Worm (Caenorhabditis elegans) whole organism, mixed stage, embryonic: Measurements from ENCODE around the gene sre-28.

Experiments
- blmp-1 ChIP-seq: fragments of 150-350 bp; optimal IDR thresholded peaks from 2 replicates; lab custom pipeline; 2014; ENCODE audit warnings: missing biosample characterization, missing genetic modification characterization
- ces-1 ChIP-seq: fragments of 150-350 bp; optimal IDR thresholded peaks from 2 replicates; lab custom pipeline; 2014; ENCODE audit warnings: missing biosample characterization, missing genetic modification reagents, missing genetic modification characterization
- drap-1 ChIP-seq: fragments of 200-800 bp; sonication (Bioruptor generic); optimal IDR thresholded peaks from 3 replicates; lab custom pipeline; 2018; ENCODE audit warnings: mild to moderate bottlenecking, missing genetic modification characterization, missing compliant biosample characterization
- flh-1 ChIP-seq: fragments of 200-800 bp; sonication (Bioruptor generic); optimal IDR thresholded peaks from 2 replicates; lab custom pipeline; 2018; ENCODE audit warnings: mild to moderate bottlenecking, missing genetic modification characterization, moderate library complexity, missing compliant biosample characterization
- hlh-1 ChIP-seq: fragments of 150-350 bp; optimal IDR thresholded peaks from 2 replicates; lab custom pipeline; 2014; ENCODE audit warnings: missing biosample characterization, missing genetic modification reagents, missing genetic modification characterization
- lin-13 ChIP-seq: fragments of 150-350 bp; optimal IDR thresholded peaks from 2 replicates; lab custom pipeline; 2014; ENCODE audit warnings: missing biosample characterization, missing genetic modification characterization
- mab-5 ChIP-seq: fragments of 150-350 bp; optimal IDR thresholded peaks from 2 replicates; lab custom pipeline; 2014; ENCODE audit warnings: missing biosample characterization, missing genetic modification characterization
- nhr-12 ChIP-seq: fragments of 150-350 bp; optimal IDR thresholded peaks from 2 replicates; lab custom pipeline; 2014; ENCODE audit warnings: missing biosample characterization, missing genetic modification characterization
- nhr-237 ChIP-seq: fragments of 150-350 bp; optimal IDR thresholded peaks from 2 replicates; lab custom pipeline; 2014; ENCODE audit warnings: missing biosample characterization, missing genetic modification characterization
- pha-4 ChIP-seq: fragments of 150-350 bp; optimal IDR thresholded peaks from 2 replicates; lab custom pipeline; 2018; ENCODE audit warnings: missing biosample characterization, missing genetic modification reagents, missing genetic modification characterization
- sem-2 ChIP-seq: fragments of 200-800 bp; sonication (Bioruptor generic); optimal IDR thresholded peaks from 2 replicates; lab custom pipeline; 2018; ENCODE audit warnings: mild to moderate bottlenecking, missing genetic modification characterization, missing compliant biosample characterization
- unc-39 ChIP-seq: fragments of 150-350 bp; optimal IDR thresholded peaks from 2 replicates; lab custom pipeline; 2014; ENCODE audit warnings: missing biosample characterization, missing genetic modification characterization
- unc-62 ChIP-seq: fragments of 150-350 bp; optimal IDR thresholded peaks from 2 replicates; lab custom pipeline; 2014; ENCODE audit warnings: missing biosample characterization, missing genetic modification reagents, missing genetic modification characterization
- ztf-11 ChIP-seq: fragments of 150-350 bp; optimal IDR thresholded peaks from 2 replicates; lab custom pipeline; 2014; ENCODE audit warnings: missing biosample characterization, missing genetic modification characterization

DNA sequence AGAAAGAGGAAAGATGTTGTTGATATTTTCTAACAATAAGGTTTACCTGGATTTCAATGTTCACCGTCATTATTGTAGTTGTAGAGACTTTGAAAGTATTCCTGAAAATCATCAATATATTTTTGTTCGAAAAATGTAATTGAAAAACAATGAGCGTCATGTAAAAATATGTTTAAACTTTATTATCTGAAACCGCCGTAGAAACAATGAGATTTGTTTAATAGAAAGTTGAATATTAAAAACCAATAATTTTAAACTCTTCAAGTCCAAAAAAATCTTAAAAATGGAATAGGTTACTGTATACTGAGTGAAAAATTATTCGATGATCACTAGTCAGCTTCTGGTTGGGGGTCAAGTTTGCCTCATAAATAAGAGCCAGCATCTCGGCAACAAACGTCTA lies 14.0 kb downstream of the sre-28 start, which contains the start of gene anmt-3:
- no peak for TF ChIP-seq unc-39 (tag; lab: Kevin White, UChicago)
- no peak for TF ChIP-seq hlh-1 (tag; lab: Kevin White, UChicago)
- TF ChIP-seq ces-1 (GFP tag; lab: Kevin White, UChicago) = no peak
- no peak for TF ChIP-seq sem-2 (GFP tag; lab: Kevin White, UChicago)
- TF ChIP-seq unc-62 = no peak
- TF ChIP-seq mab-5 (tag; lab: Kevin White, UChicago) = no peak
- TF ChIP-seq lin-13 = no peak
- TF ChIP-seq flh-1 = no peak
- no peak for TF ChIP-seq ztf-11 (tag; lab: Kevin White, UChicago)
- TF ChIP-seq drap-1 = no peak
- TF ChIP-seq pha-4 (tag; lab: Kevin White, UChicago) = no peak
- TF ChIP-seq blmp-1 (tag; lab: Kevin White, UChicago) = no peak
- no peak for TF ChIP-seq nhr-12 (tag; lab: Kevin White, UChicago)
- no peak for TF ChIP-seq nhr-237 (tag; lab: Kevin White, UChicago)
